Fruit fly (Drosophila melanogaster) whole organism, embryonic: ENCODE data around the gene RpS7.

Experiments used
- Adf1 ChIP-seq: fragments of 200-800 bp; sonication (Bioruptor generic); IDR thresholded peaks from 2 replicates; pipeline ENCODE4 v1.3.6; 2022; ENCODE audit warnings: missing biosample characterization, missing genetic modification characterization
- Asciz ChIP-seq: fragments of 200-800 bp; sonication (Bioruptor generic); optimal IDR thresholded peaks from 2 replicates; lab custom pipeline; 2017; ENCODE audit warnings: missing biosample characterization, mild to moderate bottlenecking, missing genetic modification characterization, missing genetic modification reagents
- CG10654 ChIP-seq: fragments of 200-800 bp; sonication (Bioruptor generic); optimal IDR thresholded peaks from 2 replicates; lab custom pipeline; 2016; ENCODE audit warnings: missing biosample characterization, missing genetic modification characterization
- CG11398 ChIP-seq: fragments of 200-800 bp; sonication (Bioruptor generic); optimal IDR thresholded peaks from 2 replicates; lab custom pipeline; 2016; ENCODE audit warnings: missing biosample characterization, missing genetic modification characterization
- CG11504 ChIP-seq: fragments of 200-800 bp; sonication (Bioruptor generic); optimal IDR thresholded peaks from 3 replicates; lab custom pipeline; 2019; ENCODE audit warnings: missing biosample characterization, mild to moderate bottlenecking, missing genetic modification characterization, moderate library complexity
- CG12391 ChIP-seq: fragments of 200-800 bp; sonication (Bioruptor generic); optimal IDR thresholded peaks from 3 replicates; lab custom pipeline; 2018; ENCODE audit warnings: missing biosample characterization, mild to moderate bottlenecking, missing genetic modification characterization, moderate library complexity
- CG12942 ChIP-seq: fragments of 200-800 bp; sonication (Bioruptor generic); optimal IDR thresholded peaks from 3 replicates; lab custom pipeline; 2016; ENCODE audit warnings: missing biosample characterization, missing genetic modification characterization
- CG1603 ChIP-seq: fragments of 200-800 bp; sonication (Bioruptor generic); optimal IDR thresholded peaks from 2 replicates; lab custom pipeline; 2019; ENCODE audit warnings: missing biosample characterization, mild to moderate bottlenecking, missing genetic modification characterization, moderate library complexity
- CG2875 ChIP-seq: fragments of 200-800 bp; sonication (Bioruptor generic); optimal IDR thresholded peaks from 2 replicates; lab custom pipeline; 2017; ENCODE audit warnings: missing biosample characterization, mild to moderate bottlenecking, missing genetic modification characterization, missing genetic modification reagents
- CG30403 ChIP-seq: fragments of 200-800 bp; sonication (Bioruptor generic); optimal IDR thresholded peaks from 3 replicates; lab custom pipeline; 2016; ENCODE audit warnings: missing biosample characterization, missing genetic modification characterization
- CG31441 ChIP-seq: fragments of 200-800 bp; sonication (Bioruptor generic); IDR thresholded peaks from 2 replicates; pipeline ENCODE4 v1.3.6; 2022; ENCODE audit warnings: missing biosample characterization, missing genetic modification characterization
- CG6254 ChIP-seq: fragments of 200-800 bp; sonication (Bioruptor generic); optimal IDR thresholded peaks from 3 replicates; lab custom pipeline; 2017; ENCODE audit warnings: mild to moderate bottlenecking, missing biosample characterization, missing genetic modification reagents, missing genetic modification characterization
- CG6683 ChIP-seq: fragments of 200-800 bp; sonication (Bioruptor generic); optimal IDR thresholded peaks from 2 replicates; lab custom pipeline; 2017; ENCODE audit warnings: missing biosample characterization, mild to moderate bottlenecking, missing genetic modification characterization, missing genetic modification reagents
- CG6791 ChIP-seq: fragments of 200-800 bp; sonication (Bioruptor generic); IDR thresholded peaks from 3 replicates; pipeline ENCODE4 v1.3.6; 2022; ENCODE audit warnings: missing biosample characterization, missing genetic modification characterization; ENCODE audit not compliant: partially characterized antibody
- CG7372 ChIP-seq: fragments of 200-800 bp; sonication (Bioruptor generic); IDR thresholded peaks from 2 replicates; pipeline ENCODE4 v1.3.6; 2022; ENCODE audit warnings: missing biosample characterization, missing genetic modification characterization
- CG8924 ChIP-seq: fragments of 200-800 bp; optimal IDR thresholded peaks from 3 replicates; lab custom pipeline; 2019; ENCODE audit warnings: missing biosample characterization, mild to moderate bottlenecking, missing genetic modification characterization, moderate library complexity
- CG9215 ChIP-seq: fragments of 200-800 bp; sonication (Bioruptor generic); IDR thresholded peaks from 2 replicates; pipeline ENCODE4 v1.3.6; 2022; ENCODE audit warnings: missing biosample characterization, missing genetic modification characterization
- CG9609 ChIP-seq: fragments of 200-800 bp; sonication (Bioruptor generic); optimal IDR thresholded peaks from 3 replicates; lab custom pipeline; 2016; ENCODE audit warnings: missing biosample characterization, missing genetic modification characterization
- D ChIP-seq, 2 experiments: fragments of 200-800 bp in 1 of 2; fragments of >200 bp in 1 of 2; sonication (Bioruptor generic) in 1 of 2; optimal IDR thresholded peaks; 2 replicates in 1 of 2; 3 replicates in 1 of 2; lab custom pipeline; 2017; ENCODE audit warnings: mild to moderate bottlenecking in 1 of 2, missing biosample characterization in 1 of 2, missing genetic modification characterization in 1 of 2, missing genetic modification reagents in 1 of 2
- Elba2 ChIP-seq: fragments of 200-800 bp; sonication (Bioruptor generic); optimal IDR thresholded peaks from 3 replicates; lab custom pipeline; 2016; ENCODE audit warnings: missing biosample characterization, missing genetic modification characterization
- Fer1 ChIP-seq: fragments of 200-800 bp; sonication (Bioruptor generic); optimal IDR thresholded peaks from 2 replicates; lab custom pipeline; 2017; ENCODE audit warnings: missing biosample characterization, mild to moderate bottlenecking, missing genetic modification characterization
- HmgD ChIP-seq: fragments of 200-800 bp; sonication (Bioruptor generic); optimal IDR thresholded peaks from 3 replicates; lab custom pipeline; 2016; ENCODE audit warnings: missing biosample characterization, missing genetic modification characterization
- Hr39 ChIP-seq: fragments of >200 bp; optimal IDR thresholded peaks from 2 replicates; lab custom pipeline; 2017
- Mad ChIP-seq: fragments of 200-800 bp; sonication (Bioruptor generic); optimal IDR thresholded peaks from 2 replicates; lab custom pipeline; 2016; ENCODE audit warnings: missing biosample characterization, missing genetic modification characterization
- NC2β ChIP-seq: fragments of 200-800 bp; sonication (Bioruptor generic); optimal IDR thresholded peaks from 2 replicates; lab custom pipeline; 2016; ENCODE audit warnings: missing biosample characterization, missing genetic modification characterization
- Nf-YC ChIP-seq: fragments of 200-800 bp; optimal IDR thresholded peaks from 3 replicates; lab custom pipeline; 2019; ENCODE audit warnings: missing biosample characterization, mild to moderate bottlenecking, missing genetic modification characterization, moderate library complexity
- Optix ChIP-seq: fragments of 200-800 bp; sonication (Bioruptor generic); IDR thresholded peaks from 3 replicates; pipeline ENCODE4 v1.3.6; 2022; ENCODE audit warnings: missing biosample characterization, missing genetic modification characterization
- Ptx1 ChIP-seq: fragments of 200-800 bp; sonication (Bioruptor generic); IDR thresholded peaks from 2 replicates; pipeline ENCODE4 v1.3.6; 2022; ENCODE audit warnings: missing biosample characterization, missing genetic modification characterization
- Rfx ChIP-seq: fragments of 200-800 bp; sonication (Bioruptor generic); IDR thresholded peaks from 2 replicates; pipeline ENCODE4 v1.3.6; 2022; ENCODE audit warnings: missing biosample characterization, missing genetic modification characterization
- Sox102F ChIP-seq: fragments of 200-800 bp; sonication (Bioruptor generic); optimal IDR thresholded peaks from 2 replicates; lab custom pipeline; 2018; ENCODE audit warnings: missing biosample characterization, mild to moderate bottlenecking, missing genetic modification characterization, moderate library complexity
- Taf1 ChIP-seq: fragments of 200-800 bp; sonication (Bioruptor generic); IDR thresholded peaks from 2 replicates; pipeline ENCODE4 v1.3.6; 2022; ENCODE audit warnings: missing biosample characterization, missing genetic modification characterization
- Trl ChIP-seq, 3 experiments: fragments of >200 bp in 2 of 3; fragments of 200-800 bp in 1 of 3; sonication (Bioruptor generic) in 1 of 3; optimal IDR thresholded peaks; 2 replicates in 1 of 3; 3 replicates in 2 of 3; lab custom pipeline; 2016 to 2017; ENCODE audit warnings: missing biosample characterization in 1 of 3, missing genetic modification characterization in 1 of 3
- Usf ChIP-seq: fragments of 200-800 bp; sonication (Bioruptor generic); optimal IDR thresholded peaks from 2 replicates; lab custom pipeline; 2017; ENCODE audit warnings: missing genotype, missing biosample characterization, missing genetic modification characterization
- abd-A ChIP-seq: fragments of 200-800 bp; sonication (Bioruptor generic); optimal IDR thresholded peaks from 3 replicates; lab custom pipeline; 2019; ENCODE audit warnings: missing biosample characterization, mild to moderate bottlenecking, missing genetic modification characterization, moderate library complexity
- ac ChIP-seq: fragments of 200-800 bp; sonication (Bioruptor generic); optimal IDR thresholded peaks from 3 replicates; lab custom pipeline; 2017; ENCODE audit warnings: missing biosample characterization, mild to moderate bottlenecking, missing genetic modification characterization
- bab2 ChIP-seq: fragments of 200-800 bp; sonication (Bioruptor generic); optimal IDR thresholded peaks from 2 replicates; lab custom pipeline; 2016; ENCODE audit warnings: missing biosample characterization, missing genetic modification characterization
- chn ChIP-seq: fragments of 200-800 bp; sonication (Bioruptor generic); optimal IDR thresholded peaks from 2 replicates; lab custom pipeline; 2016; ENCODE audit warnings: missing biosample characterization, missing genetic modification characterization
- disco-r ChIP-seq: fragments of 200-800 bp; sonication (Bioruptor generic); optimal IDR thresholded peaks from 2 replicates; lab custom pipeline; 2016; ENCODE audit warnings: missing biosample characterization, missing genetic modification characterization
- dysf ChIP-seq: fragments of 200-800 bp; sonication (Bioruptor generic); IDR thresholded peaks from 3 replicates; pipeline ENCODE4 v1.3.6; 2022; ENCODE audit warnings: missing biosample characterization, missing genetic modification characterization
- exex ChIP-seq: fragments of 200-800 bp; sonication (Bioruptor generic); optimal IDR thresholded peaks from 4 replicates; lab custom pipeline; 2018; ENCODE audit warnings: missing biosample characterization, mild to moderate bottlenecking, missing genetic modification characterization, moderate library complexity
- gcm2 ChIP-seq: fragments of 200-800 bp; sonication (Bioruptor generic); optimal IDR thresholded peaks from 2 replicates; lab custom pipeline; 2016; ENCODE audit warnings: missing biosample characterization, missing genetic modification characterization
- ham ChIP-seq: fragments of 200-800 bp; sonication (Bioruptor generic); IDR thresholded peaks from 2 replicates; pipeline ENCODE4 v1.3.6; 2022; ENCODE audit warnings: missing biosample characterization, missing genetic modification characterization
- ken ChIP-seq: fragments of 200-800 bp; sonication (Bioruptor generic); IDR thresholded peaks from 3 replicates; pipeline ENCODE4 v1.3.6; 2022; ENCODE audit warnings: missing biosample characterization, missing genetic modification characterization
- peb ChIP-seq: fragments of 200-800 bp; sonication (Bioruptor generic); IDR thresholded peaks from 2 replicates; pipeline ENCODE4 v1.3.6; 2022; ENCODE audit warnings: missing biosample characterization, missing genetic modification characterization
- rib ChIP-seq: fragments of 200-800 bp; sonication (Bioruptor generic); IDR thresholded peaks from 2 replicates; pipeline ENCODE4 v1.3.6; 2022; ENCODE audit warnings: missing biosample characterization, missing genetic modification characterization
- ro ChIP-seq: fragments of 200-800 bp; sonication (Bioruptor generic); IDR thresholded peaks from 2 replicates; pipeline ENCODE4 v1.3.6; 2022; ENCODE audit warnings: missing biosample characterization, missing genetic modification characterization
- sd ChIP-seq: fragments of 200-800 bp; sonication (Bioruptor generic); optimal IDR thresholded peaks from 3 replicates; lab custom pipeline; 2018; ENCODE audit warnings: missing biosample characterization, mild to moderate bottlenecking, missing genetic modification characterization, moderate library complexity
- sob ChIP-seq: fragments of 200-800 bp; sonication (Bioruptor generic); IDR thresholded peaks from 2 replicates; pipeline ENCODE4 v1.3.6; 2022; ENCODE audit warnings: missing biosample characterization, missing genetic modification characterization
- tio ChIP-seq: fragments of 200-800 bp; sonication (Bioruptor generic); optimal IDR thresholded peaks from 2 replicates; lab custom pipeline; 2017; ENCODE audit warnings: missing biosample characterization, missing genetic modification characterization, inconsistent platforms
- trh ChIP-seq: fragments of 200-800 bp; sonication (Bioruptor generic); optimal IDR thresholded peaks from 2 replicates; lab custom pipeline; 2016; ENCODE audit warnings: missing biosample characterization, missing genetic modification characterization
- zen ChIP-seq: fragments of 200-800 bp; sonication (Bioruptor generic); optimal IDR thresholded peaks from 3 replicates; lab custom pipeline; 2018; ENCODE audit warnings: missing biosample characterization, mild to moderate bottlenecking, missing genetic modification characterization, moderate library complexity
- zf30C ChIP-seq: fragments of 200-800 bp; sonication (Bioruptor generic); optimal IDR thresholded peaks from 3 replicates; lab custom pipeline; 2018; ENCODE audit warnings: missing biosample characterization, mild to moderate bottlenecking, missing genetic modification characterization

RpS7 gene

DNA sequence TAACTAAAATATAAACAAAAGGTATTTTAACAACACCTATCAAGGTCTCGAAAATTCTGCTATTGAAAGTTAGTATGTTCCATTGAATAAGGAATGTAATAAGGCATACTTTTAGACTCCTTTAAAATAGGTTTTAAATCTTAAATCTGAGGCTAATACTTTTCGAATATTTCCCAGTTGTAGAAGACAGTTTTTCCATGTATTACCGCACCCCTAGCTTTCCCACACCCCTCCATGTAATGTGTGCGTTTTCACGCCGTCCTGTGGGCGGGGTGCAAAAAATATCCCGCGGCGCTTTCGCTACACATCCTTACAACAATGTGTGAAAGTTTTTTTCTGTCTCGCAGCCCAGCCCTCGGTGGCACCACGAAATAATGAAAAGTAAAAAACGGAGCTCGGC, 15.8 kb upstream of the RpS7 start (continued):
- TF ChIP-seq ham (GFP tag; lab: Robert Waterston, UW) (no peak), ro (no peak), chn (GFP tag; lab: Kevin White, UChicago) (no peak), tio (GFP tag; lab: Kevin White, UChicago) (no peak), CG11504 (tag; lab: Kevin White, UChicago) (peak; percentile 35), HmgD (GFP tag; lab: Kevin White, UChicago) (no peak), sob (GFP tag; lab: Robert Waterston, UW) (no peak), gcm2 (GFP tag; lab: Kevin White, UChicago) (no peak), Trl (optimal IDR thresholded peaks at IDR 0.05; lab: Kevin White, UChicago) (no peak), Trl (GFP tag; optimal IDR thresholded peaks at IDR 0.05; lab: Kevin White, UChicago) (no peak), CG10654 (no peak), rib (GFP tag; lab: Robert Waterston, UW) (no peak), D (optimal IDR thresholded peaks at IDR 0.05; lab: Kevin White, UChicago) (no peak), D (GFP tag; optimal IDR thresholded peaks at IDR 0.05; lab: Kevin White, UChicago) (peak; percentile 12), CG11398 (GFP tag; lab: Kevin White, UChicago) (no peak), CG6791 (GFP tag; lab: Robert Waterston, UW) (no peak), Ptx1 (GFP tag; lab: Robert Waterston, UW) (peak; percentile 25; the same call in 1 of the 2 replicates), CG6683 (GFP tag; lab: Kevin White, UChicago) (no peak), ac (GFP tag; lab: Kevin White, UChicago) (no peak), CG31441 (no peak), ken (GFP tag; lab: Robert Waterston, UW) (no peak), CG30403 (GFP tag; lab: Kevin White, UChicago) (no peak), Asciz (no peak), Usf (GFP tag; lab: Kevin White, UChicago) (no peak), Optix (GFP tag; lab: Robert Waterston, UW) (no peak), Fer1 (GFP tag; lab: Kevin White, UChicago) (peak; percentile 8), Mad (GFP tag; lab: Kevin White, UChicago) (no peak), NC2β (GFP tag; lab: Kevin White, UChicago) (no peak), abd-A (tag; lab: Kevin White, UChicago) (no peak), CG2875 (GFP tag; lab: Kevin White, UChicago) (no peak), CG8924 (tag; lab: Kevin White, UChicago) (peak; percentile 1), CG6254 (GFP tag; lab: Kevin White, UChicago) (no peak), Sox102F (GFP tag; lab: Kevin White, UChicago) (peak; percentile 12), peb (no peak), trh (GFP tag; lab: Kevin White, UChicago) (no peak), dysf (GFP tag; lab: Robert Waterston, UW) (no peak), exex (tag; lab: Kevin White, UChicago) (no peak), sd (tag; lab: Kevin White, UChicago) (no peak), disco-r (GFP tag; lab: Kevin White, UChicago) (no peak), Hr39 (lab: Kevin White, UChicago) (no peak), CG12942 (GFP tag; lab: Kevin White, UChicago) (no peak), bab2 (no peak), zf30C (GFP tag; lab: Kevin White, UChicago) (no peak), CG1603 (tag; lab: Kevin White, UChicago) (no peak), zen (tag; lab: Kevin White, UChicago) (no peak), Rfx (no peak), CG9609 (no peak), CG12391 (tag; lab: Kevin White, UChicago) (peak; percentile 26), Adf1 (GFP tag; lab: Robert Waterston, UW) (no peak), CG7372 (GFP tag; lab: Robert Waterston, UW) (no peak), Elba2 (GFP tag; lab: Kevin White, UChicago) (no peak), Taf1 (GFP tag; lab: Robert Waterston, UW) (no peak), CG9215 (GFP tag; lab: Robert Waterston, UW) (no peak), Nf-YC (tag; lab: Kevin White, UChicago) (no peak)
